Worm (Caenorhabditis elegans): ENCODE results near the gene lido-14.

Gene lido-14

DNA sequence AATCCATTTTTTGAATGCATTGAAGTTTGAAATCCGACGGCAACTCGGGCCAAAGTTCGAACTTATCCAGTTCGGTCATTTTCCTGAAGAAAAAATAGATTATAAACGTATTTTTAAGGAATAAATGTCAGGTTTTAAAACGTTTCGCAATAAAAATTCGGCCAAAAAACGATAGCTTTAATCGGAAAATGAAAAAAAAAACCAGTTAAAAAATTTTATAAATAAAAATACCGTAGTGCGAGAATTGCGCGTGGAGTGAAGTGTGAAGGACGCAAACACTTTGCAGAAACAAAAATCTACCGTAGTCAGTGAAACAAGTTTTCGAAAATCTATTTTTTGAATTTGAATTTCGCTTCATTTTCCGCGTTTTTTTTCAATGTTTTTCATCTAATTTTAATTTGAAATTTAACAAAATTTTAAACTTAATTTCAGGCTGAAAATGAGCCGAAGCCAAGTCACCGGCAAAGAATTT lies 9.1 kb upstream of the lido-14 start, which contains the start of gene F14D2.8:
TSS of gene F14D2.8 (minus strand) at position 51 of the 472 bp plus-strand sequence.
- no peak for TF ChIP-seq lin-32 (GFP tag; optimal IDR thresholded peaks at IDR 0.05)
- no peak for TF ChIP-seq tbx-8 (GFP tag; optimal IDR thresholded peaks at IDR 0.05)
- TF ChIP-seq unc-62 (GFP tag; optimal IDR thresholded peaks at IDR 0.05) = no peak
- no peak for TF ChIP-seq hlh-1 (tag; optimal IDR thresholded peaks at IDR 0.05)
- no peak for TF ChIP-seq zip-8 (tag; optimal IDR thresholded peaks at IDR 0.05)
- TF ChIP-seq lsy-2 (tag; optimal IDR thresholded peaks at IDR 0.05) = no peak
- no peak for TF ChIP-seq flh-1 (GFP tag; optimal IDR thresholded peaks at IDR 0.05)
- no peak for TF ChIP-seq unc-39 (tag; optimal IDR thresholded peaks at IDR 0.05)
- no peak for TF ChIP-seq ztf-11 (tag; optimal IDR thresholded peaks at IDR 0.05)
- TF ChIP-seq nhr-28 (tag; optimal IDR thresholded peaks at IDR 0.05) = no peak
- no peak for TF ChIP-seq mls-2 (tag; optimal IDR thresholded peaks at IDR 0.05)
- no peak for TF ChIP-seq nhr-76 (tag; optimal IDR thresholded peaks at IDR 0.05)
- TF ChIP-seq pha-4 (tag; optimal IDR thresholded peaks at IDR 0.05) = no peak

- no peak for TF ChIP-seq sem-2 (GFP tag; optimal IDR thresholded peaks at IDR 0.05)
- TF ChIP-seq ztf-11 (tag; optimal IDR thresholded peaks at IDR 0.05) = no peak
- TF ChIP-seq elt-3 (tag; optimal IDR thresholded peaks at IDR 0.05) = no peak
- no peak for TF ChIP-seq nhr-12 (tag; optimal IDR thresholded peaks at IDR 0.05)
- no peak for TF ChIP-seq nhr-28 (tag; optimal IDR thresholded peaks at IDR 0.05)
- TF ChIP-seq ceh-83 (GFP tag; optimal IDR thresholded peaks at IDR 0.05) = no peak
- no peak for TF ChIP-seq bed-3 (GFP tag; optimal IDR thresholded peaks at IDR 0.05)
- TF ChIP-seq zip-8 (tag; optimal IDR thresholded peaks at IDR 0.05) = no peak
- no peak for TF ChIP-seq unc-39 (tag; optimal IDR thresholded peaks at IDR 0.05)
- no peak for TF ChIP-seq unc-120 (tag; optimal IDR thresholded peaks at IDR 0.05; ENCODE audit: poor library complexity, severe bottlenecking)
- TF ChIP-seq flh-1 (GFP tag; optimal IDR thresholded peaks at IDR 0.05) = no peak
- TF ChIP-seq mls-2 (tag; optimal IDR thresholded peaks at IDR 0.05) = no peak
- no peak for TF ChIP-seq hlh-1 (tag; optimal IDR thresholded peaks at IDR 0.05)
- no peak for TF ChIP-seq snpc-4 (tag; optimal IDR thresholded peaks at IDR 0.05)
- no peak for TF ChIP-seq mep-1 (tag; optimal IDR thresholded peaks at IDR 0.05)
Observed at ce11 chrII:3367100-3367499, 8.2 kb downstream of the lido-14 start, which contains the start of gene Y49F6C.6. Y49F6C.6 (minus strand) TSS chrII:3367200.

ce11 chrII:3368097-3368496 lies 9.2 kb downstream of the lido-14 start, which contains the start of gene Y49F6C.7:
Y49F6C.7 (minus strand) TSS chrII:3368197.
- TF ChIP-seq nhr-28 (tag; optimal IDR thresholded peaks at IDR 0.05) (no peak), flh-1 (GFP tag; optimal IDR thresholded peaks at IDR 0.05) (no peak), mep-1 (tag; optimal IDR thresholded peaks at IDR 0.05) (no peak), sptf-1 (tag; optimal IDR thresholded peaks at IDR 0.05) (no peak), elt-3 (tag; optimal IDR thresholded peaks at IDR 0.05) (no peak), lin-13 (tag; optimal IDR thresholded peaks at IDR 0.05) (no peak), bed-3 (GFP tag; optimal IDR thresholded peaks at IDR 0.05) (no peak), mls-2 (tag; optimal IDR thresholded peaks at IDR 0.05) (no peak), nhr-12 (tag; optimal IDR thresholded peaks at IDR 0.05) (no peak), tbx-8 (GFP tag; optimal IDR thresholded peaks at IDR 0.05) (no peak)

ce11 chrII:3370061-3370460 lies 11.1 kb downstream of the lido-14 start, which contains the start of gene Y49F6C.8:
Y49F6C.8 (minus strand) TSS chrII:3370111.
- TF ChIP-seq M03D4.4 (tag; optimal IDR thresholded peaks at IDR 0.05) (no peak), lsy-2 (tag; optimal IDR thresholded peaks at IDR 0.05) (peak; percentile 87)

- TF ChIP-seq tbx-8 (GFP tag; optimal IDR thresholded peaks at IDR 0.05) (no peak), elt-1 (tag; optimal IDR thresholded peaks at IDR 0.05; ENCODE audit: borderline replicate concordance, insufficient read depth) (no peak), mep-1 (tag; optimal IDR thresholded peaks at IDR 0.05) (no peak), hlh-1 (tag; optimal IDR thresholded peaks at IDR 0.05) (no peak), nhr-2 (tag; optimal IDR thresholded peaks at IDR 0.05) (no peak), sem-2 (GFP tag; optimal IDR thresholded peaks at IDR 0.05) (no peak), bed-3 (GFP tag; optimal IDR thresholded peaks at IDR 0.05) (no peak), lsy-2 (tag; optimal IDR thresholded peaks at IDR 0.05) (no peak)
Observed at ce11 chrII:3371010-3371409, 12.1 kb downstream of the lido-14 start, which contains the start of gene bath-23. bath-23 (plus strand) TSS chrII:3371310.

DNA sequence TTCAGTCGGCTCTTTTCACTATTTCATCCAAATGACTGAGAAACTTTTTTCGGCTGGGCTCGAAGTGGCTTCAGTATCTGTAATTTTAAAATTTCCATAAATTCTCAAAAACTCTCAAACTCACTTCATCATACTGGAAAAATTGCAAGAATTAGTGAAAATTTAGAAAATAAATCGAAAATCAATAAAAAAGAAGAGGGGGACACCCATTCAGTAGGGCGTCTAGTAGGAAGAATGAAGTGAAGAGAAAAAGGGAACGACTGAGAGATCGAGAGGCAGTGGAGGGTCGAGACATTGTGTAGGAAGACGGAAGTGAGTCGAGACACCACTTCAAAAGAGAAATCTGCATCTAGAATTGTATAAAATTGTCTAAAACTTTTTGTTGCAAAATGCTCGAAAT lies 14.9 kb downstream of the lido-14 start:
- TF ChIP-seq lin-13 (tag; optimal IDR thresholded peaks at IDR 0.05) (no peak), ces-1 (GFP tag; optimal IDR thresholded peaks at IDR 0.05) (peak; percentile 77)

All from whole organism, mixed stage, embryonic.